Worm (Caenorhabditis elegans): Measurements from ENCODE around the gene Y56A3A.31.

DNA sequence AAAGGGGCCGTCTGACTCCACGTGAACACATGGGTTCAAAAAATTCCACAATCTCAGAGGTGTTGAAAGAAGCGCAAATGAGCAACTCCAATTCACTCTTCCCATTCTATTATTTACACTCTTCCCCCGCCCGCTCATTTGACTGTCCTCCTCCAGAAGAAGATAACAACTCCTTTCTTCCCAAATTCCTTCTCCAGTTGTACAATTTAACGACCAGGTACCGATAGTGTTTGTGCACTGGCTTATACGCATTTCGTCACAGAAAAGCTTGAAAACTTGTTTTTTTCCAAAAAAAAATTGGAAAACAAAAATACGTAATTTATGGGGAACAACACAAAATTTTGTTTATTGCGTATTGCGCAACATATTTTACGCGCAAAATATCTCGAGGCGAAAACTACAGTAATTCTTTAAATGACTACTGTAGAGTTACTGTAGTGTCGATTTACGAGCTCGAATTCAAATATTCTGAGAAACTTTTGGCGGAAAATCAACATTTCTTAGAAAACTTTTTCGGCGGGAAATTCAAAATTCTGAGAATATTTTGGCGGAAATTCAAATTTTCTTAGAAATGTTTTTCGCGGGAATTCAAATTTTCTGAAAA, 24.9 kb upstream of the Y56A3A.31 start:
- no peak for TF ChIP-seq R02D3.7 (tag; optimal IDR thresholded peaks at IDR 0.05)
- no peak for TF ChIP-seq unc-39 (tag; optimal IDR thresholded peaks at IDR 0.05)
- TF ChIP-seq ZK546.5 (tag; optimal IDR thresholded peaks at IDR 0.05), result no peak
- no peak for TF ChIP-seq fkh-2 (tag; optimal IDR thresholded peaks at IDR 0.05)
- TF ChIP-seq zag-1 (tag; optimal IDR thresholded peaks at IDR 0.05), result no peak

Data from whole organism, L3 larva.